Fruit fly (Drosophila melanogaster): ENCODE measurements around the gene RpS15Aa.

- TF ChIP-seq ttk (optimal IDR thresholded peaks at IDR 0.05) (no peak), h (optimal IDR thresholded peaks at IDR 0.05) (no peak), psq (optimal IDR thresholded peaks at IDR 0.05) (no peak)
Measured at dm6 chrX:13322405-13322804, 15.1 kb downstream of the RpS15Aa start.

Measured in Kc167 (cell line).